Fruit fly (Drosophila melanogaster): ENCODE data around the gene CG31787.
A peak's percentile ranks its signal among the peaks of the same experiment; 100 is the strongest.

Gene CG31787

dm6 chr2L:18319577-18320316 is 34.2 kb upstream of the CG31787 start, which contains the start of gene Fas3 (continued):
- TF ChIP-seq ken (GFP tag; IDR thresholded peaks at IDR 0.05) = no peak
- TF ChIP-seq zen (tag; optimal IDR thresholded peaks at IDR 0.05) = no peak
- TF ChIP-seq mirr (GFP tag; optimal IDR thresholded peaks at IDR 0.05) = peak; percentile 67
- TF ChIP-seq Lpt (GFP tag; optimal IDR thresholded peaks at IDR 0.05) = no peak
- TF ChIP-seq CoRest (tag; optimal IDR thresholded peaks at IDR 0.05) = no peak
- peak; percentile 20 for TF ChIP-seq CHES-1-like (GFP tag; optimal IDR thresholded peaks at IDR 0.05)
- TF ChIP-seq da (GFP tag; optimal IDR thresholded peaks at IDR 0.05) = no peak
- peak; percentile 47 for TF ChIP-seq HHEX (GFP tag; optimal IDR thresholded peaks at IDR 0.05)
- no peak for TF ChIP-seq nmo (GFP tag; optimal IDR thresholded peaks at IDR 0.05)
- TF ChIP-seq oc (tag; optimal IDR thresholded peaks at IDR 0.05) = peak; percentile 60
- TF ChIP-seq CG4360 (GFP tag; IDR thresholded peaks at IDR 0.05) = no peak
- peak; percentile 35 for TF ChIP-seq PHDP (tag; optimal IDR thresholded peaks at IDR 0.05)
- no peak for TF ChIP-seq ssp (GFP tag; IDR thresholded peaks at IDR 0.05)
- TF ChIP-seq esg (GFP tag; conservative IDR thresholded peaks at IDR 0.05) = no peak
- TF ChIP-seq en (GFP tag; optimal IDR thresholded peaks at IDR 0.05) = no peak
- no peak for TF ChIP-seq CG10267 (tag; optimal IDR thresholded peaks at IDR 0.05)
- no peak for TF ChIP-seq Dip2 (GFP tag; IDR thresholded peaks at IDR 0.05)
- TF ChIP-seq lola (GFP tag; optimal IDR thresholded peaks at IDR 0.05) = no peak
- TF ChIP-seq bsh (GFP tag; optimal IDR thresholded peaks at IDR 0.05) = peak; percentile 2 to 51
- TF ChIP-seq lbe (GFP tag; optimal IDR thresholded peaks at IDR 0.05) = no peak
- TF ChIP-seq dpn (GFP tag; optimal IDR thresholded peaks at IDR 0.05) = no peak
- no peak for TF ChIP-seq CG1647 (GFP tag; optimal IDR thresholded peaks at IDR 0.05)
- TF ChIP-seq CG4707 (GFP tag; optimal IDR thresholded peaks at IDR 0.05) = no peak
- TF ChIP-seq eyg (GFP tag; optimal IDR thresholded peaks at IDR 0.05) = no peak
- no peak for TF ChIP-seq CG7357 (GFP tag; IDR thresholded peaks at IDR 0.05)
- TF ChIP-seq CG6272 (GFP tag; IDR thresholded peaks at IDR 0.05) = no peak
- peak; percentile 8 for TF ChIP-seq Nf-YC (tag; optimal IDR thresholded peaks at IDR 0.05)
- no peak for TF ChIP-seq wor (GFP tag; IDR thresholded peaks at IDR 0.05)
- no peak for TF ChIP-seq prd (optimal IDR thresholded peaks at IDR 0.05)
- TF ChIP-seq prd (GFP tag; IDR thresholded peaks at IDR 0.05) = no peak
- peak; percentile 9; the same call in 1 of the 2 replicates for TF ChIP-seq lmd (GFP tag; IDR thresholded peaks at IDR 0.05)
- no peak for TF ChIP-seq ems (GFP tag; optimal IDR thresholded peaks at IDR 0.05)
- TF ChIP-seq HLH3B (GFP tag; IDR thresholded peaks at IDR 0.05) = 0 out of 2 replicates have a peak, but pooled peaks have one; percentile 10
- peak; percentile 99 for TF ChIP-seq Adf1 (GFP tag; IDR thresholded peaks at IDR 0.05)
- no peak for TF ChIP-seq crp (GFP tag; optimal IDR thresholded peaks at IDR 0.05)
- peak; percentile 32 for TF ChIP-seq CG33213 (GFP tag; optimal IDR thresholded peaks at IDR 0.05)
- TF ChIP-seq sc (optimal IDR thresholded peaks at IDR 0.05) = no peak
- TF ChIP-seq sc (GFP tag; optimal IDR thresholded peaks at IDR 0.05) = no peak
- no peak for TF ChIP-seq slp2 (GFP tag; optimal IDR thresholded peaks at IDR 0.05)
- TF ChIP-seq pan (optimal IDR thresholded peaks at IDR 0.05) = no peak
- peak in 1 of 2 experiments; percentile 29 for TF ChIP-seq pan (GFP tag; optimal IDR thresholded peaks at IDR 0.05 in 1 of 2, IDR thresholded peaks at IDR 0.05 in 1 of 2)
- no peak for TF ChIP-seq mld (GFP tag; IDR thresholded peaks at IDR 0.05; ENCODE audit: partially characterized antibody)
- peak; percentile 5 for TF ChIP-seq ac (GFP tag; optimal IDR thresholded peaks at IDR 0.05)
- peak; percentile 21 for TF ChIP-seq nerfin-1 (tag; optimal IDR thresholded peaks at IDR 0.05)
- TF ChIP-seq CG9797 (GFP tag; optimal IDR thresholded peaks at IDR 0.05) = no peak
- TF ChIP-seq nom (GFP tag; optimal IDR thresholded peaks at IDR 0.05) = peak; percentile 6
- peak; percentile 88 for TF ChIP-seq chm (GFP tag; IDR thresholded peaks at IDR 0.05)
- TF ChIP-seq CG30403 (GFP tag; optimal IDR thresholded peaks at IDR 0.05) = no peak
- TF ChIP-seq hb (GFP tag; IDR thresholded peaks at IDR 0.05; ENCODE audit: partially characterized antibody) = no peak
- TF ChIP-seq CG17361 (GFP tag; IDR thresholded peaks at IDR 0.05) = peak; percentile 22; the same call in 2 of the 3 replicates

All from whole organism, embryonic.